Fruit fly (Drosophila melanogaster) whole organism, embryonic: ENCODE results near the gene Nse1.

ENCODE experiments used
- Awh ChIP-seq: fragments of 200-800 bp; sonication (Bioruptor generic); IDR thresholded peaks from 2 replicates; pipeline ENCODE4, ENCODE4 v1.3.6; 2022; ENCODE audit warnings: missing biosample characterization, missing genetic modification characterization
- CG10462 ChIP-seq: fragments of 200-800 bp; sonication (Bioruptor generic); optimal IDR thresholded peaks from 2 replicates; lab custom pipeline; 2016; ENCODE audit warnings: missing biosample characterization, missing genetic modification characterization
- CG10543 ChIP-seq: fragments of 200-800 bp; sonication (Bioruptor generic); optimal IDR thresholded peaks from 3 replicates; lab custom pipeline; 2017; ENCODE audit warnings: missing biosample characterization, mild to moderate bottlenecking, missing genetic modification characterization, moderate library complexity
- CG11560 ChIP-seq: fragments of 200-800 bp; sonication (Bioruptor generic); IDR thresholded peaks from 3 replicates; pipeline ENCODE4 v1.3.6; 2022; ENCODE audit warnings: missing biosample characterization, missing genetic modification characterization
- CG12155 ChIP-seq: fragments of 200-800 bp; sonication (Bioruptor generic); optimal IDR thresholded peaks from 3 replicates; lab custom pipeline; 2016; ENCODE audit warnings: missing biosample characterization, missing genetic modification characterization
- CG1233 ChIP-seq: fragments of 200-800 bp; sonication (Bioruptor generic); optimal IDR thresholded peaks from 4 replicates; lab custom pipeline; 2018; ENCODE audit warnings: missing biosample characterization, mild to moderate bottlenecking, missing genetic modification characterization
- CG12659 ChIP-seq: fragments of 200-800 bp; sonication (Bioruptor generic); optimal IDR thresholded peaks from 3 replicates; lab custom pipeline; 2017; ENCODE audit warnings: mild to moderate bottlenecking, missing biosample characterization, missing genetic modification reagents, missing genetic modification characterization
- CG12769 ChIP-seq: fragments of 200-800 bp; sonication (Bioruptor generic); optimal IDR thresholded peaks from 2 replicates; lab custom pipeline; 2019; ENCODE audit warnings: missing biosample characterization, mild to moderate bottlenecking, missing genetic modification characterization, moderate library complexity
- CG13624 ChIP-seq: fragments of 200-800 bp; sonication (Bioruptor generic); optimal IDR thresholded peaks from 2 replicates; lab custom pipeline; 2016; ENCODE audit warnings: missing biosample characterization, missing genetic modification characterization
- CG15269 ChIP-seq: fragments of 200-800 bp; sonication (Bioruptor generic); optimal IDR thresholded peaks from 2 replicates; lab custom pipeline; 2018; ENCODE audit warnings: missing biosample characterization, mild to moderate bottlenecking, missing genetic modification characterization, moderate library complexity
- CG1647 ChIP-seq: fragments of 200-800 bp; sonication (Bioruptor generic); optimal IDR thresholded peaks from 3 replicates; lab custom pipeline; 2016; ENCODE audit warnings: missing biosample characterization, missing genetic modification characterization
- CG17361 ChIP-seq: fragments of 200-800 bp; sonication (Bioruptor generic); IDR thresholded peaks from 3 replicates; pipeline ENCODE4 v1.3.6; 2022; ENCODE audit warnings: missing biosample characterization, missing genetic modification characterization
- CG17385 ChIP-seq: fragments of 200-800 bp; sonication (Bioruptor generic); optimal IDR thresholded peaks from 3 replicates; lab custom pipeline; 2018; ENCODE audit warnings: missing biosample characterization, mild to moderate bottlenecking, missing genetic modification characterization
- CG31441 ChIP-seq: fragments of 200-800 bp; sonication (Bioruptor generic); IDR thresholded peaks from 2 replicates; pipeline ENCODE4 v1.3.6; 2022; ENCODE audit warnings: missing biosample characterization, missing genetic modification characterization
- CG6254 ChIP-seq: fragments of 200-800 bp; sonication (Bioruptor generic); optimal IDR thresholded peaks from 3 replicates; lab custom pipeline; 2017; ENCODE audit warnings: mild to moderate bottlenecking, missing biosample characterization, missing genetic modification reagents, missing genetic modification characterization
- CG8924 ChIP-seq: fragments of 200-800 bp; optimal IDR thresholded peaks from 3 replicates; lab custom pipeline; 2019; ENCODE audit warnings: missing biosample characterization, mild to moderate bottlenecking, missing genetic modification characterization, moderate library complexity
- Deaf1 ChIP-seq: fragments of 200-800 bp; optimal IDR thresholded peaks from 3 replicates; lab custom pipeline; 2019; ENCODE audit warnings: missing biosample characterization, mild to moderate bottlenecking, missing genetic modification characterization, moderate library complexity
- Dek ChIP-seq: fragments of 200-800 bp; sonication (Bioruptor generic); optimal IDR thresholded peaks from 3 replicates; lab custom pipeline; 2019; ENCODE audit warnings: missing biosample characterization, mild to moderate bottlenecking, missing genetic modification characterization, moderate library complexity
- Fer1 ChIP-seq: fragments of 200-800 bp; sonication (Bioruptor generic); optimal IDR thresholded peaks from 2 replicates; lab custom pipeline; 2017; ENCODE audit warnings: missing biosample characterization, mild to moderate bottlenecking, missing genetic modification characterization
- Gug ChIP-seq: fragments of 200-800 bp; sonication (Bioruptor generic); IDR thresholded peaks from 4 replicates; pipeline ENCODE4 v1.3.6; 2022; ENCODE audit warnings: missing biosample characterization, missing genetic modification characterization
- H2.0 ChIP-seq: fragments of 200-800 bp; sonication (Bioruptor generic); IDR thresholded peaks from 2 replicates; pipeline ENCODE4 v1.3.6; 2022; ENCODE audit warnings: missing biosample characterization, missing genetic modification characterization
- HmgZ ChIP-seq: fragments of 200-800 bp; sonication (Bioruptor generic); optimal IDR thresholded peaks from 2 replicates; lab custom pipeline; 2018; ENCODE audit warnings: missing biosample characterization, mild to moderate bottlenecking, missing genetic modification characterization
- MBD-R2 ChIP-seq: fragments of 200-800 bp; sonication (Bioruptor generic); IDR thresholded peaks from 2 replicates; pipeline ENCODE4 v1.3.6; 2022; ENCODE audit warnings: missing biosample characterization, missing genetic modification characterization
- MTF-1 ChIP-seq: fragments of 200-800 bp; sonication (Bioruptor generic); optimal IDR thresholded peaks from 2 replicates; lab custom pipeline; 2018; ENCODE audit warnings: missing biosample characterization, mild to moderate bottlenecking, missing genetic modification characterization, borderline replicate concordance
- Meics ChIP-seq: fragments of 200-800 bp; sonication (Bioruptor generic); optimal IDR thresholded peaks from 2 replicates; lab custom pipeline; 2017; ENCODE audit warnings: missing biosample characterization, mild to moderate bottlenecking, missing genetic modification characterization
- NK7.1 ChIP-seq: fragments of 200-800 bp; sonication (Bioruptor generic); optimal IDR thresholded peaks from 3 replicates; lab custom pipeline; 2016; ENCODE audit warnings: missing biosample characterization, missing genetic modification characterization
- Opbp ChIP-seq: fragments of 200-800 bp; sonication (Bioruptor generic); IDR thresholded peaks from 3 replicates; pipeline ENCODE4 v1.3.6; 2022; ENCODE audit warnings: missing biosample characterization, missing genetic modification characterization; ENCODE audit not compliant: partially characterized antibody
- Optix ChIP-seq: fragments of 200-800 bp; sonication (Bioruptor generic); IDR thresholded peaks from 3 replicates; pipeline ENCODE4 v1.3.6; 2022; ENCODE audit warnings: missing biosample characterization, missing genetic modification characterization
- Pdp1 ChIP-seq, 2 experiments: fragments of 200-800 bp; sonication (Bioruptor generic); optimal IDR thresholded peaks; 3 replicates each; lab custom pipeline; 2016; ENCODE audit warnings: missing biosample characterization in 2 of 2, missing genetic modification characterization in 2 of 2, mild to moderate bottlenecking in 1 of 2, moderate library complexity in 1 of 2
- TFAM ChIP-seq: fragments of 200-800 bp; sonication (Bioruptor generic); optimal IDR thresholded peaks from 2 replicates; lab custom pipeline; 2017; ENCODE audit warnings: missing biosample characterization, missing genetic modification characterization, inconsistent platforms
- bab2 ChIP-seq: fragments of 200-800 bp; sonication (Bioruptor generic); optimal IDR thresholded peaks from 2 replicates; lab custom pipeline; 2016; ENCODE audit warnings: missing biosample characterization, missing genetic modification characterization
- cato ChIP-seq: fragments of 200-800 bp; sonication (Bioruptor generic); optimal IDR thresholded peaks from 2 replicates; lab custom pipeline; 2016; ENCODE audit warnings: missing biosample characterization, missing genetic modification characterization, borderline replicate concordance
- cg ChIP-seq: fragments of 200-800 bp; sonication (Bioruptor generic); optimal IDR thresholded peaks from 3 replicates; lab custom pipeline; 2019; ENCODE audit warnings: missing biosample characterization, mild to moderate bottlenecking, missing genetic modification characterization, moderate library complexity
- ci ChIP-seq: fragments of 200-800 bp; sonication (Bioruptor generic); IDR thresholded peaks from 3 replicates; pipeline ENCODE4 v1.3.6; 2022; ENCODE audit warnings: missing biosample characterization, missing genetic modification characterization
- corto ChIP-seq: fragments of 200-800 bp; sonication (Bioruptor generic); optimal IDR thresholded peaks from 2 replicates; lab custom pipeline; 2016; ENCODE audit warnings: missing biosample characterization, mild to moderate bottlenecking, missing genetic modification characterization, moderate library complexity
- exex ChIP-seq: fragments of 200-800 bp; sonication (Bioruptor generic); optimal IDR thresholded peaks from 4 replicates; lab custom pipeline; 2018; ENCODE audit warnings: missing biosample characterization, mild to moderate bottlenecking, missing genetic modification characterization, moderate library complexity
- ftz-f1 ChIP-seq: fragments of 200-800 bp; sonication (Bioruptor generic); optimal IDR thresholded peaks from 2 replicates; lab custom pipeline; 2016; ENCODE audit warnings: missing biosample characterization, missing genetic modification characterization
- gem ChIP-seq: fragments of 200-800 bp; sonication (Bioruptor generic); optimal IDR thresholded peaks from 2 replicates; lab custom pipeline; 2019; ENCODE audit warnings: missing biosample characterization, mild to moderate bottlenecking, missing genetic modification characterization, moderate library complexity
- hbn ChIP-seq: fragments of 200-800 bp; sonication (Bioruptor generic); IDR thresholded peaks from 2 replicates; pipeline ENCODE4 v1.3.6; 2022; ENCODE audit warnings: missing biosample characterization, missing genetic modification characterization; ENCODE audit not compliant: partially characterized antibody
- her ChIP-seq: fragments of 200-800 bp; sonication (Bioruptor generic); optimal IDR thresholded peaks from 2 replicates; lab custom pipeline; 2016; ENCODE audit warnings: missing biosample characterization, missing genetic modification characterization
- lbe ChIP-seq: fragments of 200-800 bp; sonication (Bioruptor generic); optimal IDR thresholded peaks from 2 replicates; lab custom pipeline; 2016; ENCODE audit warnings: missing biosample characterization, mild to moderate bottlenecking, missing genetic modification characterization
- mam ChIP-seq: fragments of 200-800 bp; sonication (Bioruptor generic); optimal IDR thresholded peaks from 3 replicates; lab custom pipeline; 2016; ENCODE audit warnings: missing biosample characterization, missing genetic modification characterization
- sc ChIP-seq, 3 experiments: fragments of >200 bp in 2 of 3; fragments of 200-800 bp in 1 of 3; sonication (Bioruptor generic) in 1 of 3; optimal IDR thresholded peaks; 2 replicates in 2 of 3; 3 replicates in 1 of 3; lab custom pipeline; 2017; ENCODE audit warnings: mild to moderate bottlenecking in 1 of 3, missing biosample characterization in 1 of 3, missing genetic modification characterization in 1 of 3, missing genetic modification reagents in 1 of 3
- sug ChIP-seq: fragments of 200-800 bp; optimal IDR thresholded peaks from 2 replicates; lab custom pipeline; 2019; ENCODE audit warnings: missing biosample characterization, mild to moderate bottlenecking, missing genetic modification characterization, moderate library complexity
- tna ChIP-seq: fragments of 200-800 bp; sonication (Bioruptor generic); IDR thresholded peaks from 2 replicates; pipeline ENCODE4 v1.3.6; 2022; ENCODE audit warnings: missing biosample characterization, missing genetic modification characterization; ENCODE audit not compliant: partially characterized antibody
- toy ChIP-seq: fragments of 200-800 bp; sonication (Bioruptor generic); IDR thresholded peaks from 2 replicates; pipeline ENCODE4 v1.3.6; 2022; ENCODE audit warnings: missing biosample characterization, missing genetic modification characterization
- trem ChIP-seq: fragments of 200-800 bp; optimal IDR thresholded peaks from 3 replicates; lab custom pipeline; 2019; ENCODE audit warnings: missing biosample characterization, mild to moderate bottlenecking, missing genetic modification characterization, moderate library complexity
- vvl ChIP-seq: fragments of 200-800 bp; sonication (Bioruptor generic); IDR thresholded peaks from 2 replicates; pipeline ENCODE4 v1.3.6; 2022; ENCODE audit warnings: missing biosample characterization, missing genetic modification characterization
- wek ChIP-seq: fragments of 200-800 bp; sonication (Bioruptor generic); optimal IDR thresholded peaks from 3 replicates; lab custom pipeline; 2018; ENCODE audit warnings: missing biosample characterization, mild to moderate bottlenecking, missing genetic modification characterization, moderate library complexity

Gene Nse1

dm6 chr2L:6644421-6645059 is 32.9 kb downstream of the Nse1 start (continued):
- no peak for TF ChIP-seq Meics (GFP tag; lab: Kevin White, UChicago)
- TF ChIP-seq bab2 (GFP tag; lab: Kevin White, UChicago) = no peak
- no peak for TF ChIP-seq Dek
- TF ChIP-seq Opbp (GFP tag; lab: Robert Waterston, UW) = no peak
- TF ChIP-seq CG1233 (GFP tag; lab: Kevin White, UChicago) = no peak
- TF ChIP-seq CG10462 (GFP tag; lab: Kevin White, UChicago) = no peak
- no peak for TF ChIP-seq MBD-R2 (GFP tag; lab: Robert Waterston, UW)
- TF ChIP-seq Awh = no peak
- no peak for TF ChIP-seq her (GFP tag; lab: Kevin White, UChicago)
- TF ChIP-seq CG31441 (GFP tag; lab: Robert Waterston, UW) = no peak
- TF ChIP-seq Gug (GFP tag; lab: Robert Waterston, UW) = no peak
- peak; percentile 25 for TF ChIP-seq CG10543 (GFP tag; lab: Kevin White, UChicago)
- no peak for TF ChIP-seq trem (tag; lab: Kevin White, UChicago)
- no peak for TF ChIP-seq Deaf1
- no peak for TF ChIP-seq CG6254
- no peak for TF ChIP-seq CG15269
- TF ChIP-seq TFAM (GFP tag; lab: Kevin White, UChicago) = no peak
- no peak for TF ChIP-seq H2.0 (GFP tag; lab: Robert Waterston, UW)
- TF ChIP-seq HmgZ (tag; lab: Kevin White, UChicago) = peak; percentile 40
- peak; percentile 47 for TF ChIP-seq corto (GFP tag; lab: Kevin White, UChicago)
- TF ChIP-seq cato (GFP tag; lab: Kevin White, UChicago) = no peak
- no peak for TF ChIP-seq CG17385 (GFP tag; lab: Kevin White, UChicago)
- TF ChIP-seq vvl = peak; percentile 60; the same call in 1 of the 2 replicates
- TF ChIP-seq CG8924 (tag; lab: Kevin White, UChicago) = peak; percentile 8
- no peak for TF ChIP-seq Fer1
- TF ChIP-seq wek (GFP tag; lab: Kevin White, UChicago) = no peak
- peak; percentile 13 for TF ChIP-seq exex (tag; lab: Kevin White, UChicago)
- TF ChIP-seq ci (GFP tag; lab: Robert Waterston, UW) = 0 out of 3 replicates have a peak, but pooled peaks have one; percentile 55
- peak; percentile 86 for TF ChIP-seq CG12769 (tag; lab: Kevin White, UChicago)
- TF ChIP-seq CG12659 = no peak
- TF ChIP-seq cg (GFP tag; lab: Kevin White, UChicago) = peak; percentile 42
- no peak for TF ChIP-seq hbn (GFP tag; lab: Robert Waterston, UW)
- no peak; the same call in 2 of the 3 replicates for TF ChIP-seq CG17361 (GFP tag; lab: Robert Waterston, UW)
- TF ChIP-seq tna (GFP tag; lab: Robert Waterston, UW) = no peak
- TF ChIP-seq Pdp1 (GFP tag; optimal IDR thresholded peaks at IDR 0.05; lab: Kevin White, UChicago) = peak in 1 of 2 experiments; percentile 88
- peak; percentile 41 for TF ChIP-seq lbe (GFP tag; lab: Kevin White, UChicago)
- TF ChIP-seq sug (tag; lab: Kevin White, UChicago) = peak; percentile 37
- TF ChIP-seq ftz-f1 (GFP tag; lab: Kevin White, UChicago) = peak; percentile 7
- TF ChIP-seq NK7.1 (GFP tag; lab: Kevin White, UChicago) = no peak
- TF ChIP-seq CG11560 = no peak
- TF ChIP-seq CG12155 = peak; percentile 52
- TF ChIP-seq MTF-1 (GFP tag; lab: Kevin White, UChicago) = no peak
- no peak for TF ChIP-seq Optix (GFP tag; lab: Robert Waterston, UW)
- TF ChIP-seq gem (tag; lab: Kevin White, UChicago) = no peak
- TF ChIP-seq CG1647 = no peak
- TF ChIP-seq mam = no peak
- no peak for TF ChIP-seq toy
- no peak for TF ChIP-seq CG13624 (GFP tag; lab: Kevin White, UChicago)
- TF ChIP-seq sc (optimal IDR thresholded peaks at IDR 0.05; lab: Kevin White, UChicago) = no peak
- no peak for TF ChIP-seq sc (GFP tag; optimal IDR thresholded peaks at IDR 0.05; lab: Kevin White, UChicago)
